Fruit fly (Drosophila melanogaster) whole organism, embryonic: Measurements from ENCODE around the gene Cat.

Experiments
- Aef1 ChIP-seq: fragments of 200-800 bp; sonication (Bioruptor generic); IDR thresholded peaks from 3 replicates; pipeline ENCODE4 v1.3.6; 2022; ENCODE audit warnings: missing biosample characterization, missing genetic modification characterization
- CG10543 ChIP-seq: fragments of 200-800 bp; sonication (Bioruptor generic); optimal IDR thresholded peaks from 3 replicates; lab custom pipeline; 2017; ENCODE audit warnings: missing biosample characterization, mild to moderate bottlenecking, missing genetic modification characterization, moderate library complexity
- CG10654 ChIP-seq: fragments of 200-800 bp; sonication (Bioruptor generic); optimal IDR thresholded peaks from 2 replicates; lab custom pipeline; 2016; ENCODE audit warnings: missing biosample characterization, missing genetic modification characterization
- CG12155 ChIP-seq: fragments of 200-800 bp; sonication (Bioruptor generic); optimal IDR thresholded peaks from 3 replicates; lab custom pipeline; 2016; ENCODE audit warnings: missing biosample characterization, missing genetic modification characterization
- CG13296 ChIP-seq: fragments of 200-800 bp; sonication (Bioruptor generic); optimal IDR thresholded peaks from 3 replicates; lab custom pipeline; 2018; ENCODE audit warnings: missing biosample characterization, mild to moderate bottlenecking, missing genetic modification characterization
- CG13424 ChIP-seq: fragments of 200-800 bp; sonication (Bioruptor generic); optimal IDR thresholded peaks from 2 replicates; lab custom pipeline; 2019; ENCODE audit warnings: missing biosample characterization, mild to moderate bottlenecking, missing genetic modification characterization, moderate library complexity
- CG14860 ChIP-seq: fragments of 200-800 bp; sonication (Bioruptor generic); IDR thresholded peaks from 3 replicates; pipeline ENCODE4 v1.3.6; 2022; ENCODE audit warnings: missing biosample characterization, missing genetic modification characterization; ENCODE audit not compliant: partially characterized antibody
- CG14965 ChIP-seq: fragments of 200-800 bp; sonication (Bioruptor generic); optimal IDR thresholded peaks from 2 replicates; lab custom pipeline; 2016; ENCODE audit warnings: missing biosample characterization, missing genetic modification characterization, borderline replicate concordance
- CG17359 ChIP-seq: fragments of 200-800 bp; sonication (Bioruptor generic); optimal IDR thresholded peaks from 3 replicates; lab custom pipeline; 2018; ENCODE audit warnings: missing biosample characterization, mild to moderate bottlenecking, missing genetic modification characterization, moderate library complexity
- CG1792 ChIP-seq: fragments of 200-800 bp; sonication (Bioruptor generic); optimal IDR thresholded peaks from 2 replicates; lab custom pipeline; 2016; ENCODE audit warnings: missing biosample characterization, missing genetic modification characterization
- CG18619 ChIP-seq: fragments of 200-800 bp; sonication (Bioruptor generic); optimal IDR thresholded peaks from 3 replicates; lab custom pipeline; 2017; ENCODE audit warnings: missing biosample characterization, mild to moderate bottlenecking, missing genetic modification characterization
- CG2116 ChIP-seq: fragments of 200-800 bp; sonication (Bioruptor generic); optimal IDR thresholded peaks from 3 replicates; lab custom pipeline; 2018; ENCODE audit warnings: missing biosample characterization, mild to moderate bottlenecking, missing genetic modification characterization
- CG4404 ChIP-seq: fragments of 200-800 bp; sonication (Bioruptor generic); IDR thresholded peaks from 2 replicates; pipeline ENCODE4 v1.3.6; 2022; ENCODE audit warnings: missing biosample characterization, missing genetic modification characterization
- CG4730 ChIP-seq: fragments of 200-800 bp; sonication (Bioruptor generic); IDR thresholded peaks from 2 replicates; pipeline ENCODE4 v1.3.6; 2022; ENCODE audit warnings: missing biosample characterization, missing genetic modification characterization
- CG5953 ChIP-seq: fragments of 200-800 bp; sonication (Bioruptor generic); IDR thresholded peaks from 2 replicates; pipeline ENCODE4 v1.3.6; 2022; ENCODE audit warnings: missing biosample characterization, missing genetic modification characterization
- CG6683 ChIP-seq: fragments of 200-800 bp; sonication (Bioruptor generic); optimal IDR thresholded peaks from 2 replicates; lab custom pipeline; 2017; ENCODE audit warnings: missing biosample characterization, mild to moderate bottlenecking, missing genetic modification characterization, missing genetic modification reagents
- CG7745 ChIP-seq: fragments of 200-800 bp; sonication (Bioruptor generic); optimal IDR thresholded peaks from 2 replicates; lab custom pipeline; 2018; ENCODE audit warnings: missing biosample characterization, mild to moderate bottlenecking, missing genetic modification characterization, moderate library complexity
- CG7786 ChIP-seq: fragments of 200-800 bp; sonication (Bioruptor generic); optimal IDR thresholded peaks from 2 replicates; lab custom pipeline; 2016; ENCODE audit warnings: missing biosample characterization, missing genetic modification characterization
- CG8359 ChIP-seq: fragments of 200-800 bp; sonication (Bioruptor generic); optimal IDR thresholded peaks from 2 replicates; lab custom pipeline; 2017; ENCODE audit warnings: missing biosample characterization, mild to moderate bottlenecking, missing genetic modification characterization, borderline replicate concordance
- CG9727 ChIP-seq: fragments of 200-800 bp; sonication (Bioruptor generic); optimal IDR thresholded peaks from 3 replicates; lab custom pipeline; 2017; ENCODE audit warnings: missing biosample characterization, mild to moderate bottlenecking, missing genetic modification characterization
- Camta ChIP-seq: fragments of 200-800 bp; sonication (Bioruptor generic); optimal IDR thresholded peaks from 2 replicates; lab custom pipeline; 2016; ENCODE audit warnings: missing biosample characterization, missing genetic modification characterization
- ERR ChIP-seq: fragments of 200-800 bp; sonication (Bioruptor generic); optimal IDR thresholded peaks from 2 replicates; lab custom pipeline; 2016; ENCODE audit warnings: missing biosample characterization, missing genetic modification characterization
- Lim3 ChIP-seq: fragments of 200-800 bp; sonication (Bioruptor generic); IDR thresholded peaks from 2 replicates; pipeline ENCODE4 v1.3.6; 2022; ENCODE audit warnings: missing biosample characterization, missing genetic modification characterization
- MBD-R2 ChIP-seq: fragments of 200-800 bp; sonication (Bioruptor generic); IDR thresholded peaks from 2 replicates; pipeline ENCODE4 v1.3.6; 2022; ENCODE audit warnings: missing biosample characterization, missing genetic modification characterization
- Med ChIP-seq: fragments of 200-800 bp; sonication (Bioruptor generic); peaks from one replicate; lab custom pipeline; 2016; ENCODE audit warnings: missing biosample characterization, missing genetic modification characterization, mild to moderate bottlenecking, inconsistent platforms, moderate library complexity
- NFAT ChIP-seq: fragments of 200-800 bp; sonication (Bioruptor generic); IDR thresholded peaks from 2 replicates; pipeline ENCODE4 v1.3.6; 2022; ENCODE audit warnings: missing biosample characterization, missing genetic modification characterization
- Nf-YA ChIP-seq: fragments of 200-800 bp; sonication (Bioruptor generic); IDR thresholded peaks from 2 replicates; pipeline ENCODE4 v1.3.6; 2022; ENCODE audit warnings: missing biosample characterization, missing genetic modification characterization
- Ssrp ChIP-seq: fragments of 200-800 bp; sonication (Bioruptor generic); optimal IDR thresholded peaks from 2 replicates; lab custom pipeline; 2018; ENCODE audit warnings: missing biosample characterization, mild to moderate bottlenecking, missing genetic modification characterization, moderate library complexity
- ac ChIP-seq: fragments of 200-800 bp; sonication (Bioruptor generic); optimal IDR thresholded peaks from 3 replicates; lab custom pipeline; 2017; ENCODE audit warnings: missing biosample characterization, mild to moderate bottlenecking, missing genetic modification characterization
- bbx ChIP-seq: fragments of 200-800 bp; sonication (Bioruptor generic); IDR thresholded peaks from 2 replicates; pipeline ENCODE4 v1.3.6; 2022; ENCODE audit warnings: missing biosample characterization, missing genetic modification characterization; ENCODE audit not compliant: partially characterized antibody
- bcd ChIP-seq: fragments of 200-800 bp; sonication (Bioruptor generic); optimal IDR thresholded peaks from 2 replicates; lab custom pipeline; 2017; ENCODE audit warnings: missing biosample characterization, mild to moderate bottlenecking, missing genetic modification characterization
- chif ChIP-seq, 2 experiments: fragments of 200-800 bp; sonication (Bioruptor generic); optimal IDR thresholded peaks; 3 replicates each; lab custom pipeline; 2016; ENCODE audit warnings: missing biosample characterization in 2 of 2, missing genetic modification characterization in 2 of 2
- dpn ChIP-seq, 2 experiments: fragments of 200-800 bp; sonication (Bioruptor generic); optimal IDR thresholded peaks; 3 replicates each; lab custom pipeline; 2016; ENCODE audit warnings: missing biosample characterization in 2 of 2, missing genetic modification characterization in 2 of 2
- emc ChIP-seq: fragments of 200-800 bp; sonication (Bioruptor generic); optimal IDR thresholded peaks from 2 replicates; lab custom pipeline; 2016; ENCODE audit warnings: missing biosample characterization, missing genetic modification characterization
- gce ChIP-seq: fragments of 200-800 bp; sonication (Bioruptor generic); IDR thresholded peaks from 3 replicates; pipeline ENCODE4 v1.3.6; 2022; ENCODE audit warnings: missing biosample characterization, missing genetic modification characterization
- gem ChIP-seq: fragments of 200-800 bp; sonication (Bioruptor generic); optimal IDR thresholded peaks from 2 replicates; lab custom pipeline; 2019; ENCODE audit warnings: missing biosample characterization, mild to moderate bottlenecking, missing genetic modification characterization, moderate library complexity
- grau ChIP-seq: fragments of 200-800 bp; optimal IDR thresholded peaks from 3 replicates; lab custom pipeline; 2019; ENCODE audit warnings: missing biosample characterization, mild to moderate bottlenecking, missing genetic modification characterization, moderate library complexity
- ham ChIP-seq: fragments of 200-800 bp; sonication (Bioruptor generic); IDR thresholded peaks from 2 replicates; pipeline ENCODE4 v1.3.6; 2022; ENCODE audit warnings: missing biosample characterization, missing genetic modification characterization
- ind ChIP-seq: fragments of 200-800 bp; sonication (Bioruptor generic); optimal IDR thresholded peaks from 3 replicates; lab custom pipeline; 2016; ENCODE audit warnings: missing biosample characterization, missing genetic modification characterization
- jigr1 ChIP-seq: fragments of 200-800 bp; sonication (Bioruptor generic); IDR thresholded peaks from 3 replicates; pipeline ENCODE4 v1.3.6; 2022; ENCODE audit warnings: missing biosample characterization, missing genetic modification characterization
- prd ChIP-seq, 3 experiments: fragments of >200 bp in 2 of 3; fragments of 200-800 bp in 1 of 3; sonication (Bioruptor generic) in 1 of 3; optimal IDR thresholded peaks in 2 of 3; IDR thresholded peaks in 1 of 3; 2 replicates in 2 of 3; 3 replicates in 1 of 3; pipeline versions ENCODE4 v1.3.6 to Lab custom; 2017 to 2022; ENCODE audit warnings: missing biosample characterization in 1 of 3, missing genetic modification characterization in 1 of 3
- ro ChIP-seq: fragments of 200-800 bp; sonication (Bioruptor generic); IDR thresholded peaks from 2 replicates; pipeline ENCODE4 v1.3.6; 2022; ENCODE audit warnings: missing biosample characterization, missing genetic modification characterization
- sc ChIP-seq, 3 experiments: fragments of >200 bp in 2 of 3; fragments of 200-800 bp in 1 of 3; sonication (Bioruptor generic) in 1 of 3; optimal IDR thresholded peaks; 2 replicates in 2 of 3; 3 replicates in 1 of 3; lab custom pipeline; 2017; ENCODE audit warnings: mild to moderate bottlenecking in 1 of 3, missing biosample characterization in 1 of 3, missing genetic modification characterization in 1 of 3, missing genetic modification reagents in 1 of 3
- sens-2 ChIP-seq: fragments of 200-800 bp; sonication (Bioruptor generic); IDR thresholded peaks from 2 replicates; pipeline ENCODE4 v1.3.6; 2022; ENCODE audit warnings: missing biosample characterization, missing genetic modification characterization
- tio ChIP-seq: fragments of 200-800 bp; sonication (Bioruptor generic); optimal IDR thresholded peaks from 2 replicates; lab custom pipeline; 2017; ENCODE audit warnings: missing biosample characterization, missing genetic modification characterization, inconsistent platforms
- tup ChIP-seq: fragments of 200-800 bp; sonication (Bioruptor generic); optimal IDR thresholded peaks from 2 replicates; lab custom pipeline; 2016; ENCODE audit warnings: missing biosample characterization, mild to moderate bottlenecking, missing genetic modification characterization, moderate library complexity
- z ChIP-seq: fragments of 200-800 bp; sonication (Bioruptor generic); IDR thresholded peaks from 3 replicates; pipeline ENCODE4 v1.3.6; 2022; ENCODE audit warnings: missing biosample characterization, missing genetic modification characterization

The Cat gene

dm6 chr3L:18781653-18782629, 40.5 kb upstream of the Cat start (continued):
- TF ChIP-seq z (GFP tag; lab: Robert Waterston, UW) (no peak), Aef1 (GFP tag; lab: Robert Waterston, UW) (peak; percentile 65), Camta (GFP tag; lab: Kevin White, UChicago) (peak; percentile 33), CG14860 (GFP tag; lab: Robert Waterston, UW) (no peak), gce (GFP tag; lab: Robert Waterston, UW) (no peak; the same call in 2 of the 3 replicates), bbx (GFP tag; lab: Robert Waterston, UW) (no peak), Med (GFP tag; lab: Kevin White, UChicago) (peak; percentile 6), NFAT (GFP tag; lab: Robert Waterston, UW) (no peak), Ssrp (tag; lab: Kevin White, UChicago) (peak; percentile 43), jigr1 (GFP tag; lab: Robert Waterston, UW) (peak; percentile 61; the same call in 1 of the 3 replicates), CG7745 (no peak), Lim3 (GFP tag; lab: Robert Waterston, UW) (no peak), CG1792 (GFP tag; lab: Kevin White, UChicago) (no peak), tup (GFP tag; lab: Kevin White, UChicago) (no peak), CG18619 (GFP tag; lab: Kevin White, UChicago) (peak; percentile 42), CG9727 (GFP tag; lab: Kevin White, UChicago) (peak; percentile 41), ac (GFP tag; lab: Kevin White, UChicago) (no peak), CG8359 (GFP tag; lab: Kevin White, UChicago) (no peak), sens-2 (GFP tag; lab: Robert Waterston, UW) (no peak), grau (tag; lab: Kevin White, UChicago) (peak; percentile 61), sc (optimal IDR thresholded peaks at IDR 0.05; lab: Kevin White, UChicago) (no peak), sc (GFP tag; optimal IDR thresholded peaks at IDR 0.05; lab: Kevin White, UChicago) (no peak), bcd (GFP tag; lab: Kevin White, UChicago) (peak; percentile 40), CG14965 (GFP tag; lab: Kevin White, UChicago) (no peak), ind (GFP tag; lab: Kevin White, UChicago) (peak; percentile 17), ham (no peak), dpn (GFP tag; optimal IDR thresholded peaks at IDR 0.05; lab: Kevin White, UChicago) (peak; percentile 37 to 44), CG4730 (peak; percentile 15; the same call in 1 of the 2 replicates), tio (GFP tag; lab: Kevin White, UChicago) (peak; percentile 60), CG17359 (tag; lab: Kevin White, UChicago) (peak; percentile 74), ro (GFP tag; lab: Robert Waterston, UW) (no peak), CG10543 (peak; percentile 15), CG7786 (GFP tag; lab: Kevin White, UChicago) (no peak), chif (GFP tag; optimal IDR thresholded peaks at IDR 0.05; lab: Kevin White, UChicago) (peak in 1 of 2 experiments; percentile 20), MBD-R2 (GFP tag; lab: Robert Waterston, UW) (no peak), CG5953 (GFP tag; lab: Robert Waterston, UW) (0 out of 2 replicates have a peak, but pooled peaks have one; percentile 3), CG13424 (tag; lab: Kevin White, UChicago) (peak; percentile 80), gem (tag; lab: Kevin White, UChicago) (peak; percentile 77), CG4404 (no peak), CG13296 (GFP tag; lab: Kevin White, UChicago) (peak; percentile 40), prd (optimal IDR thresholded peaks at IDR 0.05; lab: Kevin White, UChicago) (no peak), prd (GFP tag; IDR thresholded peaks at IDR 0.05; lab: Robert Waterston, UW) (peak; percentile 39; the same call in 1 of the 3 replicates), CG10654 (no peak), emc (GFP tag; lab: Kevin White, UChicago) (no peak), CG2116 (GFP tag; lab: Kevin White, UChicago) (peak; percentile 15), ERR (GFP tag; lab: Kevin White, UChicago) (no peak), CG6683 (GFP tag; lab: Kevin White, UChicago) (no peak), CG12155 (GFP tag; lab: Kevin White, UChicago) (no peak), Nf-YA (GFP tag; lab: Robert Waterston, UW) (peak; percentile 53; the same call in 1 of the 2 replicates)
